Worm (Caenorhabditis elegans): Measurements from ENCODE around the gene T09A5.4.

DNA sequence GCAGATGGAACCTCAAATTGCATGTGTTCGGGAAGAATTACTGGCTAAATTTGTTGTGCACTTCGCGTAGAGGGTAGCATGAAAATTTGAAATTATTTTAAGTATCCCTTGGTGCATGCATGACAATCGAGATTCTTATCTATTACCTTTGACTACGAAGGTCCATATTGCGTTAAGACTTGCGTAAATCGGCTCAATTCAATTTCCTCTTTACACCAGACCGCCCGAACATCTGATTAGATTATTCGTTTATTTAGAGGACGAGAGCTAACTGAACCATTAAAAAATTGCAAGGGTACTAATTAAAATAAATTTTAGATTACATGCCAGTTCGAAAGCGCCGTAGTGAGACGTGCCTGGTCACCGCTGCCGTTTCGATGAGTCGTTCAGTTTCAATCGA, 28.4 kb upstream of the T09A5.4 start:
- TF ChIP-seq nhr-237 (tag; optimal IDR thresholded peaks at IDR 0.05) (no peak), blmp-1 (tag; optimal IDR thresholded peaks at IDR 0.05) (no peak), nhr-28 (tag; optimal IDR thresholded peaks at IDR 0.05) (no peak), ztf-11 (tag; optimal IDR thresholded peaks at IDR 0.05) (no peak), nhr-2 (tag; optimal IDR thresholded peaks at IDR 0.05) (peak; percentile 36), sptf-1 (tag; optimal IDR thresholded peaks at IDR 0.05) (no peak), flh-1 (GFP tag; optimal IDR thresholded peaks at IDR 0.05) (no peak), elt-1 (tag; optimal IDR thresholded peaks at IDR 0.05; ENCODE audit: borderline replicate concordance, insufficient read depth) (no peak), mep-1 (tag; optimal IDR thresholded peaks at IDR 0.05) (no peak), lin-13 (tag; optimal IDR thresholded peaks at IDR 0.05) (no peak), ceh-83 (GFP tag; optimal IDR thresholded peaks at IDR 0.05) (no peak), unc-62 (GFP tag; optimal IDR thresholded peaks at IDR 0.05) (no peak)
